Worm (Caenorhabditis elegans): Measurements from ENCODE around the gene psd-1.

DNA sequence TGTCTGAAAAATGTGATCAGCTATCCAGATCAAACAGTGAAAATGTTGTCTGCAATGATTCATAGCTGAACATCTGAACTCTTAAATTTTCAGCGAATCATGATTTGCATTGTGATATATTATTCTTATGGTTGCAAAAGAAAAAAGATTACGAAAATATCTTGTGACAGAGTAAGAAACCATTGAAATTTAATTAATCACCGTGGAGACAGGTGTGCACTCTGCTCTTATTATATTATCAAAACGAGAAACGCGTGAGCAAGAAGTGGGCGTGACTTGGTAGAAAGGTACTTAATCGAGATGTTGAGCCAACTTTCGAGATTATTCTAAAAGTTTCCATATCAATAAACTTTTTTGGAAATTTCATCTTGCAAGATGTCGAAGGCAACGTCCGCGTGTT is 32.2 kb downstream of the psd-1 start, which contains the start of gene osm-10:
- no peak for TF ChIP-seq ama-1 (optimal IDR thresholded peaks at IDR 0.05)
- no peak for TF ChIP-seq rnt-1 (tag; optimal IDR thresholded peaks at IDR 0.05)
- TF ChIP-seq hlh-13 (GFP tag; optimal IDR thresholded peaks at IDR 0.05) = no peak
- TF ChIP-seq Y22D7AL.16 (tag; optimal IDR thresholded peaks at IDR 0.05) = no peak
- TF ChIP-seq ceh-2 (tag; optimal IDR thresholded peaks at IDR 0.05) = no peak
- no peak for TF ChIP-seq ets-4 (tag; optimal IDR thresholded peaks at IDR 0.05)
- no peak for TF ChIP-seq sox-2 (GFP tag; IDR thresholded peaks at IDR 0.05)
- TF ChIP-seq ttx-3 (tag; optimal IDR thresholded peaks at IDR 0.05) = no peak
- TF ChIP-seq ceh-24 (tag; optimal IDR thresholded peaks at IDR 0.05) = no peak
- TF ChIP-seq nhr-11 (tag; optimal IDR thresholded peaks at IDR 0.05) = no peak
- TF ChIP-seq gmeb-2 (tag; optimal IDR thresholded peaks at IDR 0.05) = no peak
